Worm (Caenorhabditis elegans): ENCODE results near the gene ZK721.4.

Gene ZK721.4

DNA sequence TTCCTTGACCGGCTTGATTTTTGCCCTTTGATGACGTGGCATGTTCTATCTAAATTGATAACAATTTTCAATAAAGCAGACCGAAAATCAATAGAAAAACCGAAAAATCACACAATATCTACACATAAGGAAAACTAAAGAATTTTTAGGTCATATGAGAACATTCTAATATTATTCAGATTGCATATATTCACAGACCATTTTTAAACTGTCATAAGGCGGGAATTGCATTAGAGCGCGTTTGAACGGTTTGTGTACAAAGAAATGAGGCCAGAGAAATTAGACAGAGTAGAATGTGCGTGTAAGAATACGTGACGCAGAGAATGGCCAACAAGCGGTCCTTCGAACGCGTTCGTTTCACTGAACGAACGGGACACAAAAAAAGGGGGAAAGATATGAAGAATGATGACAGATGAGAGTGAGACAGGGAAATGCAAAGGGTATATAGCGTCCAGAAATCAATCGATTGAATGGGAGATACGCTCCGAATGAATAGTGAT is 41.6 kb upstream of the ZK721.4 start, which contains the start of gene M02D8.3 (continued):
- TF ChIP-seq K09A11.1 (tag; optimal IDR thresholded peaks at IDR 0.05; ENCODE audit: insufficient read depth) (no peak), pqm-1 (tag; optimal IDR thresholded peaks at IDR 0.05) (no peak), ets-4 (tag; optimal IDR thresholded peaks at IDR 0.05) (no peak), fkh-6 (tag; optimal IDR thresholded peaks at IDR 0.05) (no peak), mec-3 (tag; optimal IDR thresholded peaks at IDR 0.05; ENCODE audit: borderline replicate concordance) (no peak), dve-1 (tag; optimal IDR thresholded peaks at IDR 0.05) (no peak), madf-2 (tag; optimal IDR thresholded peaks at IDR 0.05) (no peak), eyg-1 (tag; optimal IDR thresholded peaks at IDR 0.05) (no peak), ahr-1 (tag; optimal IDR thresholded peaks at IDR 0.05) (no peak), F13H6.1 (tag; optimal IDR thresholded peaks at IDR 0.05) (no peak), pros-1 (tag; optimal IDR thresholded peaks at IDR 0.05) (no peak), C38D4.7 (GFP tag; optimal IDR thresholded peaks at IDR 0.05) (no peak), ceh-24 (tag; optimal IDR thresholded peaks at IDR 0.05) (no peak), nfya-1 (tag; optimal IDR thresholded peaks at IDR 0.05) (peak; percentile 55), elt-2 (tag; optimal IDR thresholded peaks at IDR 0.05) (peak; percentile 7), ceh-19 (GFP tag; optimal IDR thresholded peaks at IDR 0.05) (no peak), elt-4 (tag; optimal IDR thresholded peaks at IDR 0.05) (no peak), gmeb-2 (tag; optimal IDR thresholded peaks at IDR 0.05) (no peak), ttx-3 (tag; optimal IDR thresholded peaks at IDR 0.05) (no peak), tbx-7 (tag; optimal IDR thresholded peaks at IDR 0.05) (no peak), odd-2 (tag; optimal IDR thresholded peaks at IDR 0.05) (no peak), ceh-14 (tag; optimal IDR thresholded peaks at IDR 0.05) (no peak), hlh-30 (tag; optimal IDR thresholded peaks at IDR 0.05; ENCODE audit: insufficient read depth) (peak; percentile 84), npax-4 (tag; optimal IDR thresholded peaks at IDR 0.05) (no peak), ceh-45 (GFP tag; IDR thresholded peaks at IDR 0.05) (no peak), ceh-48 (tag; optimal IDR thresholded peaks at IDR 0.05) (no peak), pag-3 (tag; optimal IDR thresholded peaks at IDR 0.05; ENCODE audit: borderline replicate concordance) (no peak), che-1 (tag; optimal IDR thresholded peaks at IDR 0.05) (no peak), fax-1 (tag; optimal IDR thresholded peaks at IDR 0.05) (no peak), sdc-2 (tag; optimal IDR thresholded peaks at IDR 0.05) (peak; percentile 60), ceh-30 (tag; optimal IDR thresholded peaks at IDR 0.05) (no peak), sox-4 (tag; optimal IDR thresholded peaks at IDR 0.05) (no peak), hlh-6 (tag; optimal IDR thresholded peaks at IDR 0.05) (no peak)

DNA sequence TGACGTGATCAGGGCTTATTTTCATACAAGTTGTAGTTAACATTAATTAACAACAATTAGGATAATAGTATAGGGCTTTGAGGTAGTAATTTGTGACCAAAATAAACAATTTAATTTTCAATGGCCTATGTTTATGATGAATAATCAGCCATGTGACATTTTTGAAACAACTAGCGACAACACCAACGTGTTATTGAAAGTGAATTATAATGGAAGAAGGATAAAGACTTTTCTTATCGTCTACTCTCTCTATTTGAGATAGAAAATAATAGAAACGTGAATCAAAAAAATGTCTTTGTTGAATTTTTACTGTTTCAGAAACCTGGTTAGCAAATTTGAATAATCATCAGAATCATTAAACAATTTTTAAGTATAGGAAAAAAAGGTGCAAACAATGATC is 40.9 kb upstream of the ZK721.4 start:
- no peak for TF ChIP-seq Y22D7AL.16 (tag; optimal IDR thresholded peaks at IDR 0.05)
- TF ChIP-seq ceh-19 (GFP tag; optimal IDR thresholded peaks at IDR 0.05), result no peak
- TF ChIP-seq npax-4 (tag; optimal IDR thresholded peaks at IDR 0.05), result no peak
- no peak for TF ChIP-seq K09A11.1 (tag; optimal IDR thresholded peaks at IDR 0.05; ENCODE audit: insufficient read depth)
- TF ChIP-seq unc-42 (tag; optimal IDR thresholded peaks at IDR 0.05), result no peak
- no peak for TF ChIP-seq nhr-11 (tag; optimal IDR thresholded peaks at IDR 0.05)
- TF ChIP-seq ceh-48 (tag; optimal IDR thresholded peaks at IDR 0.05), result no peak
- TF ChIP-seq ceh-31 (tag; optimal IDR thresholded peaks at IDR 0.05), result no peak
- no peak for TF ChIP-seq ahr-1 (tag; optimal IDR thresholded peaks at IDR 0.05)
- no peak for TF ChIP-seq dmd-4 (tag; optimal IDR thresholded peaks at IDR 0.05; ENCODE audit: borderline replicate concordance)
- no peak for TF ChIP-seq pax-1 (tag; optimal IDR thresholded peaks at IDR 0.05)
- TF ChIP-seq ceh-34 (tag; optimal IDR thresholded peaks at IDR 0.05), result no peak
- no peak for TF ChIP-seq eyg-1 (tag; optimal IDR thresholded peaks at IDR 0.05)
- no peak for TF ChIP-seq pat-9 (tag; optimal IDR thresholded peaks at IDR 0.05)
- no peak for TF ChIP-seq T23F11.4 (GFP tag; optimal IDR thresholded peaks at IDR 0.05)
